Worm (Caenorhabditis elegans) whole organism, early embryonic: ENCODE data around the gene mak-2.

Source experiments
- B0310.2 ChIP-seq: sonication (generic microtip); optimal IDR thresholded peaks from 2 replicates; lab custom pipeline; 2016; ENCODE audit warnings: mild to moderate bottlenecking, missing genetic modification characterization, missing compliant biosample characterization
- F13C5.2 ChIP-seq: sonication (generic microtip); optimal IDR thresholded peaks from 2 replicates; lab custom pipeline; 2017; ENCODE audit warnings: mild to moderate bottlenecking, missing genetic modification characterization, inconsistent platforms, missing compliant biosample characterization
- aly-1 ChIP-seq: sonication (generic microtip); optimal IDR thresholded peaks from 2 replicates; lab custom pipeline; 2016; ENCODE audit warnings: missing genetic modification characterization, missing compliant biosample characterization
- ama-1 ChIP-seq: fragments of 150-350 bp; optimal IDR thresholded peaks from 2 replicates; lab custom pipeline; 2014
- ceh-13 ChIP-seq: fragments of 200-800 bp; sonication (Bioruptor generic); optimal IDR thresholded peaks from 2 replicates; lab custom pipeline; 2018; ENCODE audit warnings: mild to moderate bottlenecking, missing genetic modification characterization, missing compliant biosample characterization
- ceh-36 ChIP-seq: sonication (generic microtip); optimal IDR thresholded peaks from 2 replicates; lab custom pipeline; 2016; ENCODE audit warnings: missing genetic modification characterization, inconsistent platforms, missing compliant biosample characterization
- ets-7 ChIP-seq: sonication (generic microtip); optimal IDR thresholded peaks from 2 replicates; lab custom pipeline; 2016; ENCODE audit warnings: missing genotype, missing genetic modification characterization, missing compliant biosample characterization
- flt-1 ChIP-seq: fragments of 200-800 bp; sonication (Bioruptor generic); IDR thresholded peaks from 2 replicates; pipeline ENCODE4 v1.3.6; 2022; ENCODE audit warnings: missing genetic modification characterization, missing compliant biosample characterization
- hmbx-1 ChIP-seq: sonication (generic microtip); optimal IDR thresholded peaks from 2 replicates; lab custom pipeline; 2016; ENCODE audit warnings: mild to moderate bottlenecking, missing genetic modification characterization, missing compliant biosample characterization
- hmg-4 ChIP-seq: fragments of 200-800 bp; sonication (Bioruptor generic); optimal IDR thresholded peaks from 2 replicates; lab custom pipeline; 2018; ENCODE audit warnings: mild to moderate bottlenecking, missing genetic modification characterization, missing compliant biosample characterization
- hnd-1 ChIP-seq: sonication (generic microtip); optimal IDR thresholded peaks from 2 replicates; lab custom pipeline; 2016; ENCODE audit warnings: missing genetic modification characterization, missing compliant biosample characterization
- pes-1 ChIP-seq: fragments of 200-800 bp; sonication (Bioruptor generic); IDR thresholded peaks from 2 replicates; pipeline ENCODE4 v1.3.6; 2022; ENCODE audit warnings: missing genetic modification reagents, missing genetic modification characterization, missing compliant biosample characterization
- scrt-1 ChIP-seq: fragments of 200-800 bp; sonication (Bioruptor generic); IDR thresholded peaks from 2 replicates; pipeline ENCODE4 v1.3.6; 2022; ENCODE audit warnings: missing genetic modification characterization, missing compliant biosample characterization
- sea-1 ChIP-seq: fragments of 200-800 bp; sonication (Bioruptor generic); conservative IDR thresholded peaks from 2 replicates; pipeline ENCODE4 v1.3.6; 2022; ENCODE audit warnings: missing genetic modification characterization, missing compliant biosample characterization
- tbx-11 ChIP-seq: fragments of 200-800 bp; sonication (Bioruptor generic); IDR thresholded peaks from 2 replicates; pipeline ENCODE4 v1.3.6; 2022; ENCODE audit warnings: missing genetic modification characterization, missing compliant biosample characterization
- tbx-37 ChIP-seq: fragments of 200-800 bp; sonication (Bioruptor generic); conservative IDR thresholded peaks from 2 replicates; pipeline ENCODE4 v1.3.6; 2022; ENCODE audit warnings: missing genetic modification reagents, missing genetic modification characterization, missing compliant biosample characterization
- tra-4 ChIP-seq: sonication (generic microtip); optimal IDR thresholded peaks from 2 replicates; lab custom pipeline; 2017; ENCODE audit warnings: missing genetic modification characterization, missing compliant biosample characterization

Gene mak-2

ce11 chrIV:884707-885394 lies at the start of gene mak-2:
Gene mak-2, plus strand, starts transcription at chrIV:885344.
- TF ChIP-seq scrt-1 (GFP tag; lab: Robert Waterston, UW) (no peak), hmbx-1 (tag; lab: Kevin White, UChicago) (no peak), sea-1 (GFP tag; lab: Robert Waterston, UW) (no peak), F13C5.2 (peak; percentile 64), ceh-36 (no peak)

DNA sequence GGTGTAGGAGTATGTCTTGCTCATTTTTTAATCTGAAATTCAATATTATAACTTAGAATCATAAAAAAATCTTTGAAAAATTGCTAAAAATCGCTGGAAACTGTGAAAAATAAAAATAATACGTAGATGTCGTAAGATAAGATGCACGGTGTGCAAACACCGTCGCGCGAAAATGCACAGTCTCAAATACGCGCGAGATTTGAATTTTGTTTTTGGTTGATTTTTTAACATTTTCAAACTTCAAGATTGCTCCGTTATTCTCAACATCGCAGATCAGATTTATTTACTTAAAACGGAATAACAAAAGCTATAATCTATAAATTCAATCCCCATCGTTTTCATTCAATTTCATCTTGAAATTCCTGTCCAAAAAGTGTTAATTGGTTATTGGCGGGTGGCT lies 43.0 kb upstream of the mak-2 start, which contains the start of gene Y55F3BR.6:
Y55F3BR.6 (minus strand) TSS at position 32 of the 400 bp plus-strand sequence.
- TF ChIP-seq sea-1 (GFP tag; lab: Robert Waterston, UW) (no peak), ama-1 (lab: Kevin White, UChicago) (no peak), hnd-1 (tag; lab: Kevin White, UChicago) (no peak), scrt-1 (GFP tag; lab: Robert Waterston, UW) (no peak), ets-7 (tag; lab: Kevin White, UChicago) (no peak), B0310.2 (tag; lab: Kevin White, UChicago) (no peak), tbx-37 (GFP tag; lab: Robert Waterston, UW) (no peak), hmbx-1 (tag; lab: Kevin White, UChicago) (no peak), flt-1 (GFP tag; lab: Robert Waterston, UW) (no peak), pes-1 (no peak), ceh-13 (no peak), aly-1 (tag; lab: Kevin White, UChicago) (no peak)

DNA sequence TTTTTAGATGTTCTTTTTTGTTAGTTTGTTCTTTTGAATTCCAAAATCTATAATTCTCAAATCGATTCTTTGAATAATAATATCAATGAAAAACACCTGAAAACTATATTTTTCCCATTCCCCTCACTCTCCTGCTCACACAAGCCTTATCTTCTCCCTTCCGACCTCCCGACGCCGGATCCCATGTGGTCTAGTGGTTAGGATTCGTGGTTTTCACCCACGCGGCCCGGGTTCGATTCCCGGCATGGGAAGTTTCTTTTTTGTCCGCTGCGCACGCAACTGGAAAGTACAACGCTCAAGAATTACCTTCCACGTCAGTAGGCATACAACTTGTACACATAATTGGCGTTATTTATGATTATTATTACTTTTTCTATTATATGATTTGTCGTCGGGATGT lies 42.5 kb upstream of the mak-2 start:
- TF ChIP-seq ceh-13 (peak; percentile 44), scrt-1 (GFP tag; lab: Robert Waterston, UW) (peak; percentile 76; the same call in 1 of the 2 replicates), ceh-36 (peak; percentile 52), pes-1 (peak; percentile 75), aly-1 (tag; lab: Kevin White, UChicago) (peak; percentile 41), ets-7 (tag; lab: Kevin White, UChicago) (no peak), F13C5.2 (peak; percentile 70), sea-1 (GFP tag; lab: Robert Waterston, UW) (peak; percentile 65; the same call in 1 of the 2 replicates), hmg-4 (peak; percentile 45), B0310.2 (tag; lab: Kevin White, UChicago) (peak; percentile 15), ama-1 (lab: Kevin White, UChicago) (no peak), tbx-37 (GFP tag; lab: Robert Waterston, UW) (peak; percentile 52; the same call in 1 of the 2 replicates), hmbx-1 (tag; lab: Kevin White, UChicago) (no peak), tbx-11 (GFP tag; lab: Robert Waterston, UW) (peak; percentile 76), tra-4 (tag; lab: Kevin White, UChicago) (no peak), flt-1 (GFP tag; lab: Robert Waterston, UW) (peak; percentile 62), hnd-1 (tag; lab: Kevin White, UChicago) (peak; percentile 51)

- TF ChIP-seq ceh-13: no peak
- TF ChIP-seq flt-1 (GFP tag; lab: Robert Waterston, UW): no peak
Observed at ce11 chrIV:845198-845597, 39.9 kb upstream of the mak-2 start, which contains the start of gene lgc-33. Gene lgc-33, plus strand, starts transcription at chrIV:845498.

- TF ChIP-seq hmbx-1 (tag; lab: Kevin White, UChicago) (no peak), hnd-1 (tag; lab: Kevin White, UChicago) (no peak), tbx-11 (GFP tag; lab: Robert Waterston, UW) (no peak), scrt-1 (GFP tag; lab: Robert Waterston, UW) (no peak), B0310.2 (tag; lab: Kevin White, UChicago) (no peak), ceh-36 (no peak), tra-4 (tag; lab: Kevin White, UChicago) (no peak), F13C5.2 (no peak), ama-1 (lab: Kevin White, UChicago) (no peak), tbx-37 (GFP tag; lab: Robert Waterston, UW) (no peak), ets-7 (tag; lab: Kevin White, UChicago) (no peak), pes-1 (no peak), flt-1 (GFP tag; lab: Robert Waterston, UW) (no peak), hmg-4 (no peak), ceh-13 (no peak), sea-1 (GFP tag; lab: Robert Waterston, UW) (no peak), aly-1 (tag; lab: Kevin White, UChicago) (no peak)
Observed at ce11 chrIV:848207-848606, 36.9 kb upstream of the mak-2 start.

- TF ChIP-seq ceh-13 (no peak), scrt-1 (GFP tag; lab: Robert Waterston, UW) (no peak), pes-1 (no peak)
Observed at ce11 chrIV:854357-855269, 30.5 kb upstream of the mak-2 start, which contains the start of the genes lem-4 and Y55F3BR.11. Gene lem-4, minus strand, starts transcription at chrIV:854780. Gene Y55F3BR.11, plus strand, starts transcription at chrIV:855219.

DNA sequence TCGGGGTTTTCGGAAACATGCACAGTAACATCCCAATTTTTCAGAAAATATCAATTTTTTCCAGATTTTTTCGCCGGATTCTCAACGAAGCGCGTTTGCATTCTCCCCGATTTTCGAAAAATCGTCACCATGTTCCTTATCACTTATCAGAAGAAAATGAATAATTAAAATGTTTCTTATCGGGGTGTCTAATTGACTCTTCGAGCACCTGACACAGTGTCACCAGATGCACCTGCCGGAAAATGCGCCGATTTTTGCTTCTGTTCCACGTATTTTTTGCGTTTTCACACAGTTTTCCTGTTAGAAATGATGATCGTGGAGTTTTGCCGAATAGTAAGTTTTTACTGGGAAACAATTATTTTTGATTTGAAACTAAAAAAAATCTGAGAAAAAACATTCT lies 29.7 kb upstream of the mak-2 start:
- no peak for TF ChIP-seq hmg-4
- TF ChIP-seq tbx-11 (GFP tag; lab: Robert Waterston, UW): no peak
- TF ChIP-seq ceh-36: no peak
- no peak for TF ChIP-seq tra-4 (tag; lab: Kevin White, UChicago)
